Worm (Caenorhabditis elegans) whole organism, young adult: ENCODE measurements around the gene pot-1.

ENCODE experiments used
- B0336.3 ChIP-seq: fragments of 200-800 bp; sonication (Bioruptor generic); IDR thresholded peaks from 2 replicates; pipeline ENCODE4 v1.3.6; 2022; ENCODE audit warnings: missing genetic modification characterization, missing compliant biosample characterization
- F23B12.7 ChIP-seq: sonication (generic microtip); optimal IDR thresholded peaks from 2 replicates; lab custom pipeline; 2017; ENCODE audit warnings: missing genetic modification characterization, mild to moderate bottlenecking, missing compliant biosample characterization, antibody characterized with exemption, moderate library complexity; ENCODE audit not compliant: insufficient read depth
- F49E8.2 ChIP-seq: sonication (generic microtip); optimal IDR thresholded peaks from 3 replicates; lab custom pipeline; 2017; ENCODE audit warnings: missing genetic modification characterization, mild to moderate bottlenecking, missing compliant biosample characterization, antibody characterized with exemption, moderate library complexity; ENCODE audit not compliant: insufficient read depth
- F57C9.4 ChIP-seq: sonication (generic microtip); optimal IDR thresholded peaks from 2 replicates; lab custom pipeline; 2017; ENCODE audit warnings: mild to moderate bottlenecking, missing genetic modification characterization, missing compliant biosample characterization
- T07F8.4 ChIP-seq: sonication (generic microtip); optimal IDR thresholded peaks from 2 replicates; lab custom pipeline; 2016; ENCODE audit warnings: mild to moderate bottlenecking, missing genetic modification characterization, moderate library complexity, missing compliant biosample characterization
- Y53F4B.3 ChIP-seq: fragments of 200-800 bp; sonication (Bioruptor generic); IDR thresholded peaks from 2 replicates; pipeline ENCODE4 v1.3.6; 2022; ENCODE audit warnings: missing genetic modification reagents, missing genetic modification characterization, missing compliant biosample characterization
- Y53G8AR.9 ChIP-seq: fragments of 200-800 bp; sonication (Bioruptor generic); conservative IDR thresholded peaks from 2 replicates; pipeline ENCODE4 v1.3.6; 2022; ENCODE audit warnings: missing genetic modification reagents, missing genetic modification characterization, missing compliant biosample characterization
- Y56A3A.18 ChIP-seq: fragments of 200-800 bp; sonication (Bioruptor generic); IDR thresholded peaks from 2 replicates; pipeline ENCODE4 v1.3.6; 2022; ENCODE audit warnings: missing genetic modification reagents, missing genetic modification characterization, missing compliant biosample characterization
- Y67H2A.10 ChIP-seq: fragments of 200-800 bp; sonication (Bioruptor generic); conservative IDR thresholded peaks from 2 replicates; pipeline ENCODE4 v1.3.6; 2022; ENCODE audit warnings: missing genetic modification reagents, missing genetic modification characterization, missing compliant biosample characterization
- ZK185.1 ChIP-seq: sonication (generic microtip); optimal IDR thresholded peaks from 2 replicates; lab custom pipeline; 2016; ENCODE audit warnings: mild to moderate bottlenecking, missing genetic modification characterization, missing compliant biosample characterization; ENCODE audit not compliant: poor library complexity, severe bottlenecking
- aptf-3 ChIP-seq: fragments of 200-800 bp; sonication (Bioruptor generic); IDR thresholded peaks from 2 replicates; pipeline ENCODE4 v1.3.6; 2022; ENCODE audit warnings: missing genetic modification characterization, missing compliant biosample characterization
- ceh-27 ChIP-seq: fragments of 200-800 bp; sonication (Bioruptor generic); optimal IDR thresholded peaks from 2 replicates; lab custom pipeline; 2018; ENCODE audit warnings: mild to moderate bottlenecking, missing genetic modification characterization, moderate library complexity, missing compliant biosample characterization
- ceh-58 ChIP-seq: fragments of 200-800 bp; sonication (Bioruptor generic); IDR thresholded peaks from 2 replicates; pipeline ENCODE4 v1.3.6; 2022; ENCODE audit warnings: missing genetic modification characterization, missing compliant biosample characterization
- die-1 ChIP-seq: sonication (generic microtip); optimal IDR thresholded peaks from 2 replicates; lab custom pipeline; 2016; ENCODE audit warnings: missing genotype, mild to moderate bottlenecking, missing genetic modification characterization, missing compliant biosample characterization
- dpff-1 ChIP-seq: sonication (generic microtip); optimal IDR thresholded peaks from 2 replicates; lab custom pipeline; 2017; ENCODE audit warnings: mild to moderate bottlenecking, missing genetic modification characterization, missing compliant biosample characterization
- dpl-1 ChIP-seq: fragments of 150-350 bp; optimal IDR thresholded peaks from 2 replicates; lab custom pipeline; 2014; ENCODE audit warnings: missing biosample characterization, missing genetic modification reagents, missing genetic modification characterization
- egl-44 ChIP-seq: fragments of 200-800 bp; sonication (Bioruptor generic); IDR thresholded peaks from 2 replicates; pipeline ENCODE4 v1.3.6; 2022; ENCODE audit warnings: missing genetic modification reagents, missing genetic modification characterization, missing compliant biosample characterization
- ekl-4 ChIP-seq: fragments of 200-800 bp; sonication (Bioruptor generic); IDR thresholded peaks from 2 replicates; pipeline ENCODE4 v1.3.6; 2022; ENCODE audit warnings: missing genetic modification reagents, missing genetic modification characterization, missing compliant biosample characterization
- hmg-20 ChIP-seq: fragments of 200-800 bp; sonication (Bioruptor generic); IDR thresholded peaks from 2 replicates; pipeline ENCODE4 v1.3.6; 2022; ENCODE audit warnings: missing genetic modification reagents, missing genetic modification characterization, missing compliant biosample characterization
- let-607 ChIP-seq, 2 experiments: fragments of 200-800 bp in 1 of 2; sonication (Bioruptor generic) in 1 of 2; sonication (generic microtip) in 1 of 2; optimal IDR thresholded peaks; 2 replicates each; lab custom pipeline; 2016 to 2018; ENCODE audit warnings: mild to moderate bottlenecking in 2 of 2, missing compliant biosample characterization in 2 of 2, missing genetic modification characterization in 2 of 2, moderate library complexity in 2 of 2, missing genotype in 1 of 2
- lin-35 ChIP-seq, 3 experiments: fragments of 150-350 bp in 2 of 3; sonication (generic microtip) in 1 of 3; optimal IDR thresholded peaks; 2 replicates each; lab custom pipeline; 2014 to 2018; ENCODE audit warnings: missing biosample characterization in 3 of 3, missing genetic modification characterization in 3 of 3, missing genetic modification reagents in 3 of 3
- lin-40 ChIP-seq: sonication (generic microtip); optimal IDR thresholded peaks from 2 replicates; lab custom pipeline; 2016; ENCODE audit warnings: missing genetic modification characterization, mild to moderate bottlenecking, missing compliant biosample characterization, missing genotype, missing genetic modification reagents
- lir-1 ChIP-seq: fragments of 200-800 bp; sonication (Bioruptor generic); conservative IDR thresholded peaks from 2 replicates; pipeline ENCODE4 v1.3.6; 2022; ENCODE audit warnings: missing genetic modification reagents, missing genetic modification characterization, missing compliant biosample characterization
- mes-4 ChIP-seq: sonication (generic microtip); optimal IDR thresholded peaks from 2 replicates; lab custom pipeline; 2016; ENCODE audit warnings: missing genotype, missing genetic modification characterization, missing compliant biosample characterization
- mxl-1 ChIP-seq: sonication (generic microtip); optimal IDR thresholded peaks from 2 replicates; lab custom pipeline; 2016; ENCODE audit warnings: missing genetic modification characterization, missing compliant biosample characterization
- nfya-2 ChIP-seq: fragments of 200-800 bp; sonication (Bioruptor generic); IDR thresholded peaks from 2 replicates; pipeline ENCODE4 v1.3.6; 2022; ENCODE audit warnings: missing genetic modification reagents, missing genetic modification characterization, missing compliant biosample characterization
- nhr-27 ChIP-seq: fragments of 200-800 bp; sonication (Bioruptor generic); optimal IDR thresholded peaks from 2 replicates; lab custom pipeline; 2018; ENCODE audit warnings: mild to moderate bottlenecking, missing genetic modification characterization, moderate library complexity, missing compliant biosample characterization
- nhr-90 ChIP-seq: sonication (generic microtip); optimal IDR thresholded peaks from 2 replicates; lab custom pipeline; 2016; ENCODE audit warnings: missing genotype, mild to moderate bottlenecking, missing genetic modification characterization, missing compliant biosample characterization
- zfh-2 ChIP-seq: fragments of 200-800 bp; sonication (Bioruptor generic); conservative IDR thresholded peaks from 2 replicates; pipeline ENCODE4 v1.3.6; 2022; ENCODE audit warnings: missing genetic modification reagents, missing genetic modification characterization, missing compliant biosample characterization
- zim-3 ChIP-seq: sonication (generic microtip); optimal IDR thresholded peaks from 2 replicates; lab custom pipeline; 2017; ENCODE audit warnings: mild to moderate bottlenecking, missing genetic modification characterization, moderate library complexity, missing compliant biosample characterization
- ztf-18 ChIP-seq: sonication (generic microtip); optimal IDR thresholded peaks from 2 replicates; lab custom pipeline; 2016; ENCODE audit warnings: missing genotype, mild to moderate bottlenecking, missing genetic modification characterization, missing compliant biosample characterization
- ztf-22 ChIP-seq: fragments of 200-800 bp; sonication (Bioruptor generic); optimal IDR thresholded peaks from 2 replicates; lab custom pipeline; 2018; ENCODE audit warnings: mild to moderate bottlenecking, missing genetic modification characterization, moderate library complexity, missing compliant biosample characterization
- ztf-28 ChIP-seq: fragments of 200-800 bp; sonication (Bioruptor generic); IDR thresholded peaks from 2 replicates; pipeline ENCODE4 v1.3.6; 2022; ENCODE audit warnings: missing genetic modification reagents, missing genetic modification characterization, missing compliant biosample characterization

Gene pot-1

ce11 chrIII:7100001-7100400 lies 33.5 kb downstream of the pot-1 start, which contains the start of gene ZK418.11:
TSS of gene ZK418.11 (plus strand) at chrIII:7100289.
- TF ChIP-seq lir-1 (GFP tag; lab: Robert Waterston, UW) (no peak), egl-44 (no peak), aptf-3 (GFP tag; lab: Robert Waterston, UW) (no peak), F49E8.2 (tag; lab: Kevin White, UChicago) (no peak), nhr-90 (tag; lab: Kevin White, UChicago) (no peak), hmg-20 (GFP tag; lab: Robert Waterston, UW) (no peak), nhr-27 (tag; lab: Kevin White, UChicago) (no peak), ztf-22 (GFP tag; lab: Kevin White, UChicago) (no peak), lin-35 (GFP tag; optimal IDR thresholded peaks at IDR 0.05; lab: Kevin White, UChicago) (no peak), die-1 (tag; lab: Kevin White, UChicago) (no peak), zfh-2 (no peak), nfya-2 (GFP tag; lab: Robert Waterston, UW) (no peak), ceh-58 (GFP tag; lab: Robert Waterston, UW) (no peak), B0336.3 (no peak), ekl-4 (GFP tag; lab: Robert Waterston, UW) (no peak)

ce11 chrIII:7096481-7096880 lies 37.0 kb downstream of the pot-1 start:
- TF ChIP-seq ZK185.1 (tag; lab: Kevin White, UChicago) (no peak), Y53F4B.3 (no peak), F23B12.7 (tag; lab: Kevin White, UChicago) (no peak), lin-40 (tag; lab: Kevin White, UChicago) (no peak), ceh-27 (GFP tag; lab: Kevin White, UChicago) (no peak), ztf-28 (GFP tag; lab: Robert Waterston, UW) (no peak), ztf-18 (tag; lab: Kevin White, UChicago) (no peak)

ce11 chrIII:7095156-7095555 lies 38.3 kb downstream of the pot-1 start, which contains the start of gene nhr-9:
TSS of gene nhr-9 (plus strand) at chrIII:7095462.
- TF ChIP-seq dpl-1 (GFP tag; lab: Kevin White, UChicago) (no peak), T07F8.4 (tag; lab: Kevin White, UChicago) (no peak), Y53G8AR.9 (GFP tag; lab: Robert Waterston, UW) (no peak), Y67H2A.10 (no peak), let-607 (tag; optimal IDR thresholded peaks at IDR 0.05; lab: Kevin White, UChicago) (no peak), Y56A3A.18 (GFP tag; lab: Robert Waterston, UW) (no peak), zim-3 (tag; lab: Kevin White, UChicago) (no peak), nhr-27 (tag; lab: Kevin White, UChicago) (no peak), mes-4 (tag; lab: Kevin White, UChicago) (no peak), mxl-1 (no peak), dpff-1 (tag; lab: Kevin White, UChicago) (no peak)

ce11 chrIII:7091042-7091441 lies 42.4 kb downstream of the pot-1 start, which contains the start of gene ZK418.2:
TSS of gene ZK418.2 (plus strand) at chrIII:7091342.
- TF ChIP-seq B0336.3 (no peak), dpl-1 (GFP tag; lab: Kevin White, UChicago) (no peak), F57C9.4 (no peak)
